Fruit fly (Drosophila melanogaster): ENCODE measurements around the gene Rcd5.

Rcd5 gene

dm6 chr3L:4025738-4026505 lies 14.4 kb upstream of the Rcd5 start, which contains the start of gene CG11594:
Gene CG11594, minus strand, starts transcription at chr3L:4026011.
- TF ChIP-seq fkh (GFP tag; optimal IDR thresholded peaks at IDR 0.05), result peak; percentile 91
- no peak for TF ChIP-seq Hr39 (GFP tag; optimal IDR thresholded peaks at IDR 0.05)
- no peak for TF ChIP-seq CG11294 (GFP tag; IDR thresholded peaks at IDR 0.05)
- TF ChIP-seq vri (GFP tag; optimal IDR thresholded peaks at IDR 0.05), result peak; percentile 66
- TF ChIP-seq Met (GFP tag; optimal IDR thresholded peaks at IDR 0.05), result no peak

- TF ChIP-seq CG1621 (tag; optimal IDR thresholded peaks at IDR 0.05) (no peak), salr (GFP tag; optimal IDR thresholded peaks at IDR 0.05) (no peak), fd59A (GFP tag; optimal IDR thresholded peaks at IDR 0.05) (no peak), lz (GFP tag; optimal IDR thresholded peaks at IDR 0.05) (no peak), OdsH (GFP tag; optimal IDR thresholded peaks at IDR 0.05) (no peak), CG10669 (GFP tag; optimal IDR thresholded peaks at IDR 0.05) (no peak), CG7368 (GFP tag; optimal IDR thresholded peaks at IDR 0.05) (no peak), Ets96B (tag; optimal IDR thresholded peaks at IDR 0.05) (no peak), CG10631 (GFP tag; optimal IDR thresholded peaks at IDR 0.05) (no peak), CG9139 (GFP tag; optimal IDR thresholded peaks at IDR 0.05) (no peak), Gug (GFP tag; IDR thresholded peaks at IDR 0.05) (no peak), Eip93F (GFP tag; optimal IDR thresholded peaks at IDR 0.05) (no peak), Sox102F (GFP tag; optimal IDR thresholded peaks at IDR 0.05) (no peak), Sox15 (GFP tag; optimal IDR thresholded peaks at IDR 0.05) (no peak), CG11294 (GFP tag; IDR thresholded peaks at IDR 0.05) (no peak), dac (GFP tag; optimal IDR thresholded peaks at IDR 0.05) (no peak), fd85E (GFP tag; optimal IDR thresholded peaks at IDR 0.05) (no peak)
These were observed 13.8 kb upstream of the Rcd5 start, which contains the start of gene Gr64a for dm6 chr3L:4026506-4026868. Gene Gr64a, plus strand, starts transcription at chr3L:4026769.

- TF ChIP-seq CG11902 (GFP tag; optimal IDR thresholded peaks at IDR 0.05), result no peak
- no peak for TF ChIP-seq acj6 (GFP tag; optimal IDR thresholded peaks at IDR 0.05)
- TF ChIP-seq pdm3 (GFP tag; optimal IDR thresholded peaks at IDR 0.05), result no peak
- TF ChIP-seq Sox14 (GFP tag; optimal IDR thresholded peaks at IDR 0.05), result no peak
- no peak for TF ChIP-seq CG6792 (GFP tag; optimal IDR thresholded peaks at IDR 0.05)
- no peak for TF ChIP-seq Hr4 (GFP tag; optimal IDR thresholded peaks at IDR 0.05)
- TF ChIP-seq spab (GFP tag; optimal IDR thresholded peaks at IDR 0.05), result no peak
- TF ChIP-seq Gug (GFP tag; IDR thresholded peaks at IDR 0.05), result no peak
- no peak for TF ChIP-seq Eip75B (GFP tag; optimal IDR thresholded peaks at IDR 0.05)
- no peak for TF ChIP-seq CG3919 (GFP tag; optimal IDR thresholded peaks at IDR 0.05)
- no peak for TF ChIP-seq svp (GFP tag)
- TF ChIP-seq esn (GFP tag; optimal IDR thresholded peaks at IDR 0.05), result no peak
- no peak for TF ChIP-seq CG3032 (tag; optimal IDR thresholded peaks at IDR 0.05)
- TF ChIP-seq CG10631 (GFP tag; optimal IDR thresholded peaks at IDR 0.05), result no peak
- no peak for TF ChIP-seq fd85E (GFP tag; optimal IDR thresholded peaks at IDR 0.05)
- TF ChIP-seq Sox102F (GFP tag; optimal IDR thresholded peaks at IDR 0.05), result no peak
- no peak for TF ChIP-seq OdsH (GFP tag; optimal IDR thresholded peaks at IDR 0.05)
- TF ChIP-seq salr (GFP tag; optimal IDR thresholded peaks at IDR 0.05), result no peak
These were observed 12.0 kb upstream of the Rcd5 start, which contains the start of the genes Gr64b and Gr64c for dm6 chr3L:4028305-4028704. Gene Gr64b, plus strand, starts transcription at chr3L:4028605. Gene Gr64c, plus strand, starts transcription at chr3L:4028605.

dm6 chr3L:4031762-4032161 lies 8.6 kb upstream of the Rcd5 start, which contains the start of the genes Gr64d and Gr64e:
Gene Gr64d, plus strand, starts transcription at chr3L:4032062.
Gene Gr64e, plus strand, starts transcription at chr3L:4032141.
- TF ChIP-seq net (GFP tag; optimal IDR thresholded peaks at IDR 0.05), result no peak
